Fruit fly (Drosophila melanogaster) whole organism, embryonic: ENCODE data around the gene Sumo.

ENCODE experiments used
- Ada2b ChIP-seq: fragments of 200-800 bp; sonication (Bioruptor generic); IDR thresholded peaks from 2 replicates; pipeline ENCODE4 v1.3.6; 2022; ENCODE audit warnings: missing biosample characterization, missing genetic modification characterization
- Blimp-1 ChIP-seq: fragments of 200-800 bp; sonication (Bioruptor generic); optimal IDR thresholded peaks from 3 replicates; lab custom pipeline; 2018; ENCODE audit warnings: missing biosample characterization, missing genetic modification characterization, mild to moderate bottlenecking, moderate library complexity, missing genetic modification reagents
- CG10209 ChIP-seq: fragments of 200-800 bp; sonication (Bioruptor generic); optimal IDR thresholded peaks from 3 replicates; lab custom pipeline; 2017; ENCODE audit warnings: missing biosample characterization, mild to moderate bottlenecking, missing genetic modification characterization, missing genetic modification reagents
- CG10654 ChIP-seq: fragments of 200-800 bp; sonication (Bioruptor generic); optimal IDR thresholded peaks from 2 replicates; lab custom pipeline; 2016; ENCODE audit warnings: missing biosample characterization, missing genetic modification characterization
- CG10959 ChIP-seq: fragments of 200-800 bp; sonication (Bioruptor generic); IDR thresholded peaks from 2 replicates; pipeline ENCODE4 v1.3.6; 2022; ENCODE audit warnings: missing biosample characterization, missing genetic modification characterization
- CG11247 ChIP-seq: fragments of 200-800 bp; sonication (Bioruptor generic); IDR thresholded peaks from 2 replicates; pipeline ENCODE4 v1.3.6; 2022; ENCODE audit warnings: missing biosample characterization, missing genetic modification characterization
- CG12219 ChIP-seq: fragments of 200-800 bp; sonication (Bioruptor generic); optimal IDR thresholded peaks from 3 replicates; lab custom pipeline; 2018; ENCODE audit warnings: missing biosample characterization, mild to moderate bottlenecking, missing genetic modification characterization
- CG12391 ChIP-seq: fragments of 200-800 bp; sonication (Bioruptor generic); optimal IDR thresholded peaks from 3 replicates; lab custom pipeline; 2018; ENCODE audit warnings: missing biosample characterization, mild to moderate bottlenecking, missing genetic modification characterization, moderate library complexity
- CG13287 ChIP-seq: fragments of 200-800 bp; sonication (Bioruptor generic); IDR thresholded peaks from 2 replicates; pipeline ENCODE4 v1.3.6; 2022; ENCODE audit warnings: missing biosample characterization, missing genetic modification characterization; ENCODE audit not compliant: partially characterized antibody
- CG13894 ChIP-seq: fragments of 200-800 bp; sonication (Bioruptor generic); optimal IDR thresholded peaks from 3 replicates; lab custom pipeline; 2018; ENCODE audit warnings: missing biosample characterization, mild to moderate bottlenecking, missing genetic modification characterization, moderate library complexity
- CG15696 ChIP-seq: fragments of 200-800 bp; sonication (Bioruptor generic); optimal IDR thresholded peaks from 2 replicates; lab custom pipeline; 2019; ENCODE audit warnings: missing biosample characterization, mild to moderate bottlenecking, missing genetic modification characterization, moderate library complexity
- CG17328 ChIP-seq: fragments of 200-800 bp; sonication (Bioruptor generic); IDR thresholded peaks from 2 replicates; pipeline ENCODE4 v1.3.6; 2022; ENCODE audit warnings: missing biosample characterization, missing genetic modification characterization
- CG18262 ChIP-seq: fragments of 200-800 bp; optimal IDR thresholded peaks from 3 replicates; lab custom pipeline; 2019; ENCODE audit warnings: missing biosample characterization, mild to moderate bottlenecking, missing genetic modification characterization, moderate library complexity
- CG2712 ChIP-seq: fragments of 200-800 bp; optimal IDR thresholded peaks from 3 replicates; lab custom pipeline; 2019; ENCODE audit warnings: missing biosample characterization, mild to moderate bottlenecking, missing genetic modification characterization, moderate library complexity
- CG6272 ChIP-seq: fragments of 200-800 bp; sonication (Bioruptor generic); IDR thresholded peaks from 2 replicates; pipeline ENCODE4 v1.3.6; 2022; ENCODE audit warnings: missing biosample characterization, missing genetic modification characterization
- CG6654 ChIP-seq: fragments of 200-800 bp; sonication (Bioruptor generic); optimal IDR thresholded peaks from 2 replicates; lab custom pipeline; 2017; ENCODE audit warnings: missing biosample characterization, mild to moderate bottlenecking, missing genetic modification characterization
- CG6683 ChIP-seq: fragments of 200-800 bp; sonication (Bioruptor generic); optimal IDR thresholded peaks from 2 replicates; lab custom pipeline; 2017; ENCODE audit warnings: missing biosample characterization, mild to moderate bottlenecking, missing genetic modification characterization, missing genetic modification reagents
- CG6689 ChIP-seq: fragments of 200-800 bp; sonication (Bioruptor generic); IDR thresholded peaks from 2 replicates; pipeline ENCODE4 v1.3.6; 2022; ENCODE audit warnings: missing biosample characterization, missing genetic modification characterization
- CG7372 ChIP-seq: fragments of 200-800 bp; sonication (Bioruptor generic); IDR thresholded peaks from 2 replicates; pipeline ENCODE4 v1.3.6; 2022; ENCODE audit warnings: missing biosample characterization, missing genetic modification characterization
- CG7963 ChIP-seq: fragments of 200-800 bp; sonication (Bioruptor generic); IDR thresholded peaks from 3 replicates; pipeline ENCODE4 v1.3.6; 2022; ENCODE audit warnings: missing biosample characterization, missing genetic modification characterization; ENCODE audit not compliant: partially characterized antibody
- CG8478 ChIP-seq: fragments of >200 bp; optimal IDR thresholded peaks from 2 replicates; lab custom pipeline; 2018
- CoRest ChIP-seq: fragments of 200-800 bp; sonication (Bioruptor generic); optimal IDR thresholded peaks from 3 replicates; lab custom pipeline; 2018; ENCODE audit warnings: missing biosample characterization, mild to moderate bottlenecking, missing genetic modification characterization, moderate library complexity
- CrebB ChIP-seq: fragments of 200-800 bp; sonication (Bioruptor generic); optimal IDR thresholded peaks from 3 replicates; lab custom pipeline; 2018; ENCODE audit warnings: missing biosample characterization, mild to moderate bottlenecking, missing genetic modification characterization
- Dfd ChIP-seq, 2 experiments: fragments of >200 bp; optimal IDR thresholded peaks; 2 replicates each; lab custom pipeline; 2017; ENCODE audit warnings: missing biosample characterization in 2 of 2, missing genetic modification characterization in 2 of 2
- Dip3 ChIP-seq: fragments of 200-800 bp; sonication (Bioruptor generic); optimal IDR thresholded peaks from 3 replicates; lab custom pipeline; 2016; ENCODE audit warnings: missing biosample characterization, missing genetic modification characterization
- Ets97D ChIP-seq: fragments of 200-800 bp; sonication (Bioruptor generic); optimal IDR thresholded peaks from 3 replicates; lab custom pipeline; 2016; ENCODE audit warnings: missing biosample characterization, missing genetic modification characterization
- H2.0 ChIP-seq: fragments of 200-800 bp; sonication (Bioruptor generic); IDR thresholded peaks from 2 replicates; pipeline ENCODE4 v1.3.6; 2022; ENCODE audit warnings: missing biosample characterization, missing genetic modification characterization
- Hr78 ChIP-seq, 2 experiments: fragments of 200-800 bp in 1 of 2; fragments of >200 bp in 1 of 2; sonication (Bioruptor generic) in 1 of 2; optimal IDR thresholded peaks; 2 replicates each; lab custom pipeline; 2017 to 2019; ENCODE audit warnings: missing biosample characterization in 2 of 2, missing genetic modification characterization in 2 of 2, mild to moderate bottlenecking in 1 of 2, moderate library complexity in 1 of 2
- MTF-1 ChIP-seq: fragments of 200-800 bp; sonication (Bioruptor generic); optimal IDR thresholded peaks from 2 replicates; lab custom pipeline; 2018; ENCODE audit warnings: missing biosample characterization, mild to moderate bottlenecking, missing genetic modification characterization, borderline replicate concordance
- Med ChIP-seq: fragments of 200-800 bp; sonication (Bioruptor generic); peaks from one replicate; lab custom pipeline; 2016; ENCODE audit warnings: missing biosample characterization, missing genetic modification characterization, mild to moderate bottlenecking, inconsistent platforms, moderate library complexity
- NFAT ChIP-seq: fragments of 200-800 bp; sonication (Bioruptor generic); IDR thresholded peaks from 2 replicates; pipeline ENCODE4 v1.3.6; 2022; ENCODE audit warnings: missing biosample characterization, missing genetic modification characterization
- Neu2 ChIP-seq: fragments of 200-800 bp; sonication (Bioruptor generic); optimal IDR thresholded peaks from 3 replicates; lab custom pipeline; 2016; ENCODE audit warnings: missing biosample characterization, missing genetic modification characterization, borderline replicate concordance
- Nf-YA ChIP-seq: fragments of 200-800 bp; sonication (Bioruptor generic); IDR thresholded peaks from 2 replicates; pipeline ENCODE4 v1.3.6; 2022; ENCODE audit warnings: missing biosample characterization, missing genetic modification characterization
- Scr ChIP-seq: fragments of 200-800 bp; sonication (Bioruptor generic); IDR thresholded peaks from 2 replicates; pipeline ENCODE4 v1.3.6; 2022; ENCODE audit warnings: missing biosample characterization, missing genetic modification characterization; ENCODE audit not compliant: partially characterized antibody
- Sry-β ChIP-seq: fragments of 200-800 bp; sonication (Bioruptor generic); optimal IDR thresholded peaks from 2 replicates; lab custom pipeline; 2018; ENCODE audit warnings: missing biosample characterization, mild to moderate bottlenecking, missing genetic modification characterization, moderate library complexity
- YL-1 ChIP-seq: fragments of 200-800 bp; sonication (Bioruptor generic); optimal IDR thresholded peaks from 3 replicates; lab custom pipeline; 2017; ENCODE audit warnings: missing biosample characterization, mild to moderate bottlenecking, missing genetic modification characterization
- ara ChIP-seq: fragments of 200-800 bp; sonication (Bioruptor generic); IDR thresholded peaks from 2 replicates; pipeline ENCODE4 v1.3.6; 2022; ENCODE audit warnings: missing biosample characterization, missing genetic modification characterization
- ash1 ChIP-seq: fragments of 200-800 bp; sonication (Bioruptor generic); optimal IDR thresholded peaks from 2 replicates; lab custom pipeline; 2018; ENCODE audit warnings: missing biosample characterization, mild to moderate bottlenecking, missing genetic modification characterization
- ato ChIP-seq: fragments of 200-800 bp; sonication (Bioruptor generic); IDR thresholded peaks from 2 replicates; pipeline ENCODE4 v1.3.6; 2022; ENCODE audit warnings: missing biosample characterization, missing genetic modification characterization; ENCODE audit not compliant: partially characterized antibody
- bbx ChIP-seq: fragments of 200-800 bp; sonication (Bioruptor generic); IDR thresholded peaks from 2 replicates; pipeline ENCODE4 v1.3.6; 2022; ENCODE audit warnings: missing biosample characterization, missing genetic modification characterization; ENCODE audit not compliant: partially characterized antibody
- bsh ChIP-seq, 2 experiments: fragments of 200-800 bp; sonication (Bioruptor generic); optimal IDR thresholded peaks; 2 replicates each; lab custom pipeline; 2017 to 2018; ENCODE audit warnings: mild to moderate bottlenecking in 2 of 2, missing biosample characterization in 2 of 2, missing genetic modification characterization in 2 of 2, moderate library complexity in 1 of 2
- cato ChIP-seq: fragments of 200-800 bp; sonication (Bioruptor generic); optimal IDR thresholded peaks from 2 replicates; lab custom pipeline; 2016; ENCODE audit warnings: missing biosample characterization, missing genetic modification characterization, borderline replicate concordance
- fu2 ChIP-seq: fragments of 200-800 bp; sonication (Bioruptor generic); optimal IDR thresholded peaks from 2 replicates; lab custom pipeline; 2016; ENCODE audit warnings: missing biosample characterization, missing genetic modification characterization
- gfzf ChIP-seq: fragments of 200-800 bp; sonication (Bioruptor generic); optimal IDR thresholded peaks from 2 replicates; lab custom pipeline; 2016; ENCODE audit warnings: missing biosample characterization, mild to moderate bottlenecking, missing genetic modification characterization, moderate library complexity
- mld ChIP-seq: fragments of 200-800 bp; sonication (Bioruptor generic); IDR thresholded peaks from 3 replicates; pipeline ENCODE4 v1.3.6; 2022; ENCODE audit warnings: missing biosample characterization, missing genetic modification characterization; ENCODE audit not compliant: partially characterized antibody
- onecut ChIP-seq: fragments of 200-800 bp; sonication (Bioruptor generic); IDR thresholded peaks from 2 replicates; pipeline ENCODE4 v1.3.6; 2022; ENCODE audit warnings: missing biosample characterization, missing genetic modification characterization
- pum ChIP-seq: fragments of 200-800 bp; sonication (Bioruptor generic); optimal IDR thresholded peaks from 2 replicates; lab custom pipeline; 2016; ENCODE audit warnings: missing biosample characterization, missing genetic modification characterization
- sima ChIP-seq: fragments of 200-800 bp; sonication (Bioruptor generic); optimal IDR thresholded peaks from 2 replicates; lab custom pipeline; 2016; ENCODE audit warnings: missing biosample characterization, missing genetic modification characterization
- sug ChIP-seq: fragments of 200-800 bp; optimal IDR thresholded peaks from 2 replicates; lab custom pipeline; 2019; ENCODE audit warnings: missing biosample characterization, mild to moderate bottlenecking, missing genetic modification characterization, moderate library complexity
- tio ChIP-seq: fragments of 200-800 bp; sonication (Bioruptor generic); optimal IDR thresholded peaks from 2 replicates; lab custom pipeline; 2017; ENCODE audit warnings: missing biosample characterization, missing genetic modification characterization, inconsistent platforms

Sumo gene

dm6 chr2L:6967422-6968012 is at the start of gene Sumo (continued):
- TF ChIP-seq CoRest (tag; lab: Kevin White, UChicago) = peak; percentile 35
- TF ChIP-seq CG2712 (tag; lab: Kevin White, UChicago) = peak; percentile 30
- TF ChIP-seq CrebB (tag; lab: Kevin White, UChicago) = no peak
- TF ChIP-seq CG6689 (GFP tag; lab: Robert Waterston, UW) = no peak
- no peak for TF ChIP-seq fu2 (GFP tag; lab: Kevin White, UChicago)
- TF ChIP-seq tio = no peak
- TF ChIP-seq Dip3 (GFP tag; lab: Kevin White, UChicago) = no peak
- no peak for TF ChIP-seq CG10959 (GFP tag; lab: Robert Waterston, UW)
- no peak for TF ChIP-seq pum (GFP tag; lab: Kevin White, UChicago)
- TF ChIP-seq Dfd (GFP tag; optimal IDR thresholded peaks at IDR 0.05; lab: Kevin White, UChicago) = no peak
- peak; percentile 35 for TF ChIP-seq CG12391 (tag; lab: Kevin White, UChicago)
- TF ChIP-seq CG6654 = no peak
- no peak for TF ChIP-seq ash1 (GFP tag; lab: Kevin White, UChicago)
- no peak for TF ChIP-seq Blimp-1 (GFP tag; lab: Kevin White, UChicago)
- TF ChIP-seq CG8478 (lab: Kevin White, UChicago) = no peak
- TF ChIP-seq ato (GFP tag; lab: Robert Waterston, UW) = peak; percentile 100
- TF ChIP-seq CG7963 (GFP tag; lab: Robert Waterston, UW) = peak; percentile 100
- peak; percentile 80 for TF ChIP-seq CG6272
- no peak for TF ChIP-seq MTF-1 (GFP tag; lab: Kevin White, UChicago)
- TF ChIP-seq gfzf (GFP tag; lab: Kevin White, UChicago) = no peak
- TF ChIP-seq CG17328 (GFP tag; lab: Robert Waterston, UW) = no peak
- peak; percentile 94 for TF ChIP-seq CG13287 (GFP tag; lab: Robert Waterston, UW)
- no peak for TF ChIP-seq CG11247 (GFP tag; lab: Robert Waterston, UW)
- peak; percentile 50 for TF ChIP-seq CG18262 (tag; lab: Kevin White, UChicago)
- TF ChIP-seq H2.0 (GFP tag; lab: Robert Waterston, UW) = no peak
- TF ChIP-seq Med (GFP tag; lab: Kevin White, UChicago) = peak; percentile 82
- TF ChIP-seq sima (GFP tag; lab: Kevin White, UChicago) = no peak
- no peak for TF ChIP-seq onecut (GFP tag; lab: Robert Waterston, UW)
- TF ChIP-seq Neu2 (GFP tag; lab: Kevin White, UChicago) = no peak
- TF ChIP-seq Nf-YA (GFP tag; lab: Robert Waterston, UW) = no peak
- no peak for TF ChIP-seq Ada2b (GFP tag; lab: Robert Waterston, UW)
- TF ChIP-seq ara = no peak
- no peak for TF ChIP-seq Ets97D (GFP tag; lab: Kevin White, UChicago)
- TF ChIP-seq CG6683 (GFP tag; lab: Kevin White, UChicago) = no peak
- TF ChIP-seq CG10654 (GFP tag; lab: Kevin White, UChicago) = no peak
- TF ChIP-seq Sry-β (GFP tag; lab: Kevin White, UChicago) = peak; percentile 40
- TF ChIP-seq mld (GFP tag; lab: Robert Waterston, UW) = peak; percentile 100
- TF ChIP-seq CG12219 = no peak
- peak; percentile 86 for TF ChIP-seq NFAT (GFP tag; lab: Robert Waterston, UW)
- TF ChIP-seq sug = peak; percentile 23
- no peak for TF ChIP-seq bsh (GFP tag; optimal IDR thresholded peaks at IDR 0.05; lab: Kevin White, UChicago)
- TF ChIP-seq CG10209 (GFP tag; lab: Kevin White, UChicago) = no peak
- no peak for TF ChIP-seq CG7372 (GFP tag; lab: Robert Waterston, UW)
- no peak for TF ChIP-seq Hr78 (GFP tag; optimal IDR thresholded peaks at IDR 0.05; lab: Kevin White, UChicago)
- no peak for TF ChIP-seq cato (GFP tag; lab: Kevin White, UChicago)
- peak; percentile 100 for TF ChIP-seq bbx
- TF ChIP-seq Scr (GFP tag; lab: Robert Waterston, UW) = peak; percentile 96
- TF ChIP-seq YL-1 = peak; percentile 9
- TF ChIP-seq CG15696 = no peak
- TF ChIP-seq CG13894 (tag; lab: Kevin White, UChicago) = peak; percentile 22
